Fruit fly (Drosophila melanogaster) whole organism, embryonic: ENCODE measurements around the gene Stat92E.

Source experiments
- Atf-2 ChIP-seq: fragments of 200-800 bp; sonication (Bioruptor generic); optimal IDR thresholded peaks from 2 replicates; lab custom pipeline; 2016; ENCODE audit warnings: missing biosample characterization, missing genetic modification characterization
- CG10462 ChIP-seq: fragments of 200-800 bp; sonication (Bioruptor generic); optimal IDR thresholded peaks from 2 replicates; lab custom pipeline; 2016; ENCODE audit warnings: missing biosample characterization, missing genetic modification characterization
- CG10565 ChIP-seq: fragments of 200-800 bp; sonication (Bioruptor generic); optimal IDR thresholded peaks from 3 replicates; lab custom pipeline; 2016; ENCODE audit warnings: missing biosample characterization, mild to moderate bottlenecking, missing genetic modification characterization
- CG15073 ChIP-seq: fragments of 200-800 bp; sonication (Bioruptor generic); optimal IDR thresholded peaks from 2 replicates; lab custom pipeline; 2016; ENCODE audit warnings: missing biosample characterization, missing genetic modification characterization
- CG17359 ChIP-seq: fragments of 200-800 bp; sonication (Bioruptor generic); optimal IDR thresholded peaks from 3 replicates; lab custom pipeline; 2018; ENCODE audit warnings: missing biosample characterization, mild to moderate bottlenecking, missing genetic modification characterization, moderate library complexity
- CG17802 ChIP-seq: fragments of 200-800 bp; sonication (Bioruptor generic); optimal IDR thresholded peaks from 2 replicates; lab custom pipeline; 2018; ENCODE audit warnings: missing biosample characterization, mild to moderate bottlenecking, missing genetic modification characterization, moderate library complexity
- CG18262 ChIP-seq: fragments of 200-800 bp; optimal IDR thresholded peaks from 3 replicates; lab custom pipeline; 2019; ENCODE audit warnings: missing biosample characterization, mild to moderate bottlenecking, missing genetic modification characterization, moderate library complexity
- CG1832 ChIP-seq: fragments of 200-800 bp; sonication (Bioruptor generic); optimal IDR thresholded peaks from 2 replicates; lab custom pipeline; 2017; ENCODE audit warnings: missing biosample characterization, mild to moderate bottlenecking, missing genetic modification characterization, inconsistent platforms
- CG42726 ChIP-seq: fragments of 200-800 bp; sonication (Bioruptor generic); IDR thresholded peaks from 2 replicates; pipeline ENCODE4 v1.3.6; 2022; ENCODE audit warnings: missing biosample characterization, missing genetic modification characterization; ENCODE audit not compliant: partially characterized antibody
- CG4707 ChIP-seq: fragments of 200-800 bp; sonication (Bioruptor generic); optimal IDR thresholded peaks from 2 replicates; lab custom pipeline; 2018; ENCODE audit warnings: missing biosample characterization, mild to moderate bottlenecking, missing genetic modification characterization, moderate library complexity
- CG6654 ChIP-seq: fragments of 200-800 bp; sonication (Bioruptor generic); optimal IDR thresholded peaks from 2 replicates; lab custom pipeline; 2017; ENCODE audit warnings: missing biosample characterization, mild to moderate bottlenecking, missing genetic modification characterization
- CG8089 ChIP-seq: fragments of 200-800 bp; sonication (Bioruptor generic); optimal IDR thresholded peaks from 3 replicates; lab custom pipeline; 2016; ENCODE audit warnings: missing biosample characterization, missing genetic modification characterization
- CG8290 ChIP-seq, 3 experiments: fragments of 200-800 bp; sonication (Bioruptor generic); optimal IDR thresholded peaks; 2 replicates each; lab custom pipeline; 2016 to 2019; ENCODE audit warnings: missing biosample characterization in 3 of 3, missing genetic modification characterization in 3 of 3, mild to moderate bottlenecking in 2 of 3, moderate library complexity in 1 of 3
- CG8924 ChIP-seq: fragments of 200-800 bp; optimal IDR thresholded peaks from 3 replicates; lab custom pipeline; 2019; ENCODE audit warnings: missing biosample characterization, mild to moderate bottlenecking, missing genetic modification characterization, moderate library complexity
- CG9437 ChIP-seq: fragments of 200-800 bp; sonication (Bioruptor generic); optimal IDR thresholded peaks from 2 replicates; lab custom pipeline; 2018; ENCODE audit warnings: missing biosample characterization, mild to moderate bottlenecking, missing genetic modification characterization
- Camta ChIP-seq: fragments of 200-800 bp; sonication (Bioruptor generic); optimal IDR thresholded peaks from 2 replicates; lab custom pipeline; 2016; ENCODE audit warnings: missing biosample characterization, missing genetic modification characterization
- Dek ChIP-seq: fragments of 200-800 bp; sonication (Bioruptor generic); optimal IDR thresholded peaks from 3 replicates; lab custom pipeline; 2019; ENCODE audit warnings: missing biosample characterization, mild to moderate bottlenecking, missing genetic modification characterization, moderate library complexity
- Dip3 ChIP-seq: fragments of 200-800 bp; sonication (Bioruptor generic); optimal IDR thresholded peaks from 3 replicates; lab custom pipeline; 2016; ENCODE audit warnings: missing biosample characterization, missing genetic modification characterization
- Drgx ChIP-seq: fragments of 200-800 bp; sonication (Bioruptor generic); IDR thresholded peaks from 2 replicates; pipeline ENCODE4 v1.3.6; 2022; ENCODE audit warnings: missing biosample characterization, missing genetic modification characterization
- Fer2 ChIP-seq: fragments of 200-800 bp; sonication (Bioruptor generic); optimal IDR thresholded peaks from 2 replicates; lab custom pipeline; 2018; ENCODE audit warnings: missing biosample characterization, mild to moderate bottlenecking, missing genetic modification characterization, moderate library complexity
- Gsc ChIP-seq: fragments of 200-800 bp; sonication (Bioruptor generic); IDR thresholded peaks from 2 replicates; pipeline ENCODE4 v1.3.6; 2022; ENCODE audit warnings: missing biosample characterization, missing genetic modification characterization
- HHEX ChIP-seq: fragments of 200-800 bp; sonication (Bioruptor generic); optimal IDR thresholded peaks from 3 replicates; lab custom pipeline; 2017; ENCODE audit warnings: missing biosample characterization, mild to moderate bottlenecking, missing genetic modification characterization, missing genetic modification reagents
- Hmr ChIP-seq: fragments of 200-800 bp; sonication (Bioruptor generic); optimal IDR thresholded peaks from 3 replicates; lab custom pipeline; 2017; ENCODE audit warnings: mild to moderate bottlenecking, missing biosample characterization, missing genetic modification reagents, missing genetic modification characterization
- Mad ChIP-seq: fragments of 200-800 bp; sonication (Bioruptor generic); optimal IDR thresholded peaks from 2 replicates; lab custom pipeline; 2016; ENCODE audit warnings: missing biosample characterization, missing genetic modification characterization
- Mrtf ChIP-seq: fragments of 200-800 bp; sonication (Bioruptor generic); IDR thresholded peaks from 3 replicates; pipeline ENCODE4 v1.3.6; 2022; ENCODE audit warnings: missing biosample characterization, missing genetic modification characterization
- NC2β ChIP-seq: fragments of 200-800 bp; sonication (Bioruptor generic); optimal IDR thresholded peaks from 2 replicates; lab custom pipeline; 2016; ENCODE audit warnings: missing biosample characterization, missing genetic modification characterization
- Neu2 ChIP-seq: fragments of 200-800 bp; sonication (Bioruptor generic); optimal IDR thresholded peaks from 3 replicates; lab custom pipeline; 2016; ENCODE audit warnings: missing biosample characterization, missing genetic modification characterization, borderline replicate concordance
- Opbp ChIP-seq: fragments of 200-800 bp; sonication (Bioruptor generic); IDR thresholded peaks from 3 replicates; pipeline ENCODE4 v1.3.6; 2022; ENCODE audit warnings: missing biosample characterization, missing genetic modification characterization; ENCODE audit not compliant: partially characterized antibody
- Pdp1 ChIP-seq, 2 experiments: fragments of 200-800 bp; sonication (Bioruptor generic); optimal IDR thresholded peaks; 3 replicates each; lab custom pipeline; 2016; ENCODE audit warnings: missing biosample characterization in 2 of 2, missing genetic modification characterization in 2 of 2, mild to moderate bottlenecking in 1 of 2, moderate library complexity in 1 of 2
- al ChIP-seq: fragments of 200-800 bp; sonication (Bioruptor generic); IDR thresholded peaks from 2 replicates; pipeline ENCODE4 v1.3.6; 2022; ENCODE audit warnings: missing biosample characterization, missing genetic modification characterization
- bbx ChIP-seq: fragments of 200-800 bp; sonication (Bioruptor generic); IDR thresholded peaks from 2 replicates; pipeline ENCODE4 v1.3.6; 2022; ENCODE audit warnings: missing biosample characterization, missing genetic modification characterization; ENCODE audit not compliant: partially characterized antibody
- caup ChIP-seq: fragments of 200-800 bp; sonication (Bioruptor generic); optimal IDR thresholded peaks from 3 replicates; lab custom pipeline; 2017; ENCODE audit warnings: missing biosample characterization, mild to moderate bottlenecking, missing genetic modification characterization, moderate library complexity; ENCODE audit not compliant: severe bottlenecking
- da ChIP-seq: fragments of 200-800 bp; sonication (Bioruptor generic); optimal IDR thresholded peaks from 2 replicates; lab custom pipeline; 2016; ENCODE audit warnings: missing biosample characterization, missing genetic modification characterization
- dpn ChIP-seq, 2 experiments: fragments of 200-800 bp; sonication (Bioruptor generic); optimal IDR thresholded peaks; 3 replicates each; lab custom pipeline; 2016; ENCODE audit warnings: missing biosample characterization in 2 of 2, missing genetic modification characterization in 2 of 2
- esg ChIP-seq: fragments of 200-800 bp; sonication (Bioruptor generic); conservative IDR thresholded peaks from 2 replicates; pipeline ENCODE4 v1.3.6; 2022; ENCODE audit warnings: missing biosample characterization, missing genetic modification characterization
- hbn ChIP-seq: fragments of 200-800 bp; sonication (Bioruptor generic); IDR thresholded peaks from 2 replicates; pipeline ENCODE4 v1.3.6; 2022; ENCODE audit warnings: missing biosample characterization, missing genetic modification characterization; ENCODE audit not compliant: partially characterized antibody
- kah ChIP-seq: fragments of 200-800 bp; sonication (Bioruptor generic); optimal IDR thresholded peaks from 2 replicates; lab custom pipeline; 2018; ENCODE audit warnings: missing biosample characterization, mild to moderate bottlenecking, missing genetic modification characterization
- mirr ChIP-seq: fragments of 200-800 bp; sonication (Bioruptor generic); optimal IDR thresholded peaks from 3 replicates; lab custom pipeline; 2018; ENCODE audit warnings: missing biosample characterization, mild to moderate bottlenecking, missing genetic modification characterization
- mld ChIP-seq: fragments of 200-800 bp; sonication (Bioruptor generic); IDR thresholded peaks from 3 replicates; pipeline ENCODE4 v1.3.6; 2022; ENCODE audit warnings: missing biosample characterization, missing genetic modification characterization; ENCODE audit not compliant: partially characterized antibody
- odd ChIP-seq: fragments of 200-800 bp; sonication (Bioruptor generic); optimal IDR thresholded peaks from 2 replicates; lab custom pipeline; 2017; ENCODE audit warnings: missing biosample characterization, mild to moderate bottlenecking, missing genetic modification characterization
- pan ChIP-seq, 4 experiments: fragments of >200 bp in 3 of 4; fragments of 200-800 bp in 1 of 4; sonication (Bioruptor generic) in 1 of 4; optimal IDR thresholded peaks in 3 of 4; IDR thresholded peaks in 1 of 4; 2 replicates each; pipeline versions ENCODE4 v1.3.6 to Lab custom; 2017 to 2022; ENCODE audit warnings: missing biosample characterization in 2 of 4, missing genetic modification characterization in 2 of 4, mixed read lengths in 1 of 4
- pita ChIP-seq: fragments of 200-800 bp; sonication (Bioruptor generic); optimal IDR thresholded peaks from 2 replicates; lab custom pipeline; 2017; ENCODE audit warnings: missing biosample characterization, mild to moderate bottlenecking, missing genetic modification characterization
- ro ChIP-seq: fragments of 200-800 bp; sonication (Bioruptor generic); IDR thresholded peaks from 2 replicates; pipeline ENCODE4 v1.3.6; 2022; ENCODE audit warnings: missing biosample characterization, missing genetic modification characterization
- seq ChIP-seq: fragments of 200-800 bp; sonication (Bioruptor generic); IDR thresholded peaks from 2 replicates; pipeline ENCODE4 v1.3.6; 2022; ENCODE audit warnings: missing biosample characterization, missing genetic modification characterization
- sna ChIP-seq: fragments of 200-800 bp; sonication (Bioruptor generic); IDR thresholded peaks from 2 replicates; pipeline ENCODE4 v1.3.6; 2022; ENCODE audit warnings: missing biosample characterization, missing genetic modification characterization; ENCODE audit not compliant: partially characterized antibody
- stwl ChIP-seq: fragments of 200-800 bp; sonication (Bioruptor generic); optimal IDR thresholded peaks from 3 replicates; lab custom pipeline; 2018; ENCODE audit warnings: missing biosample characterization, mild to moderate bottlenecking, missing genetic modification characterization, moderate library complexity
- yki ChIP-seq: fragments of >200 bp; optimal IDR thresholded peaks from 3 replicates; lab custom pipeline; 2018

The Stat92E gene

DNA sequence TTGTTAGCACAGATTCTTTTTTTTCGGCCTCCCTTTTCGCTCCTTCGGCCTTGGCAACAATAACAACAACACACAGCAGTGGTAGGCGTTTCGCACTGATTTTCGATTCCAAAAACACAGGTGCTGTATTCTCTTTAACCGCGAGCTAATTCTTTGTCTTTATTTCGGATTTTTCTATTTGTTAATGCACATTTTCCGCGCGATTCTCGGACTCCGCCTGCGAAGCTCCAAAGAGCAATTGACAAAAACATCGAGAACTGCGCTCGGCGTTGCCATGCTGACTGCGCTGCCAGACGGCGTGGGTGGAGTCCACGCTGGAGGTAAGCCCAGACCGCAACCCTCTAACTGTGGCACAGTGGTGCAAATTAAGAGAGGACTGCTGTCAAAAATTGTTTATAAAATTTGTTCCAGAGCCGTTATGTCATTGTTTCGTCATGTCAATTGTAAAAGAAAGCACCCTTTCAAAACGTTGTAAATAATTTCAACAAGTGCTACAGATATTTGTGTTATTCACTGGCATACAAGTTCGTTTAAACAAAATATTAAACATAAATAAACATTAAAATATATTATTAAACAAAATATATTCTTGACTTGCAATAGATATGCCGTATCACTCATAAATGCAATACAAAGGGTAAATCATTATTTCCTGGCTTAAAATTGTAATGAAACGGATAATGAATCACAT lies 5.4 kb upstream of the Stat92E start, which contains the start of the genes DPCoAC and CG5180:
TSS of gene DPCoAC (minus strand) at position 253 of the 691 bp plus-strand sequence.
TSS of gene CG5180 (plus strand) at position 516 of the 691 bp plus-strand sequence.
- TF ChIP-seq mirr (GFP tag; lab: Kevin White, UChicago) (peak; percentile 50), NC2β (GFP tag; lab: Kevin White, UChicago) (peak; percentile 30), bbx (peak; percentile 76), Mrtf (GFP tag; lab: Robert Waterston, UW) (peak; percentile 71; the same call in 2 of the 3 replicates), CG42726 (peak; percentile 56; the same call in 1 of the 2 replicates), yki (lab: Kevin White, UChicago) (no peak), kah (GFP tag; lab: Kevin White, UChicago) (no peak), HHEX (GFP tag; lab: Kevin White, UChicago) (peak; percentile 51), CG4707 (GFP tag; lab: Kevin White, UChicago) (peak; percentile 60), Atf-2 (peak; percentile 39), CG10565 (GFP tag; lab: Kevin White, UChicago) (no peak), CG8089 (peak; percentile 17), CG18262 (tag; lab: Kevin White, UChicago) (peak; percentile 59), pan (optimal IDR thresholded peaks at IDR 0.05; lab: Kevin White, UChicago) (no peak), pan (GFP tag; optimal IDR thresholded peaks at IDR 0.05 in 1 of 2, IDR thresholded peaks at IDR 0.05 in 1 of 2) (peak in 1 of 2 experiments; percentile 76), Dek (tag; lab: Kevin White, UChicago) (peak; percentile 61), dpn (GFP tag; optimal IDR thresholded peaks at IDR 0.05; lab: Kevin White, UChicago) (peak; percentile 68 to 73), stwl (tag; lab: Kevin White, UChicago) (peak; percentile 47), CG17802 (peak; percentile 5), hbn (GFP tag; lab: Robert Waterston, UW) (peak; percentile 49), CG15073 (GFP tag; lab: Kevin White, UChicago) (peak; percentile 7), CG6654 (no peak), Drgx (peak; percentile 44), Mad (peak; percentile 60), da (no peak), Neu2 (GFP tag; lab: Kevin White, UChicago) (no peak), Camta (GFP tag; lab: Kevin White, UChicago) (peak; percentile 45), CG10462 (GFP tag; lab: Kevin White, UChicago) (no peak), CG17359 (tag; lab: Kevin White, UChicago) (peak; percentile 56), Opbp (GFP tag; lab: Robert Waterston, UW) (peak; percentile 82), sna (no peak), esg (GFP tag; lab: Robert Waterston, UW) (peak; percentile 71), Gsc (GFP tag; lab: Robert Waterston, UW) (no peak), CG1832 (no peak), pita (GFP tag; lab: Kevin White, UChicago) (peak; percentile 90), CG8924 (tag; lab: Kevin White, UChicago) (peak; percentile 59), CG9437 (GFP tag; lab: Kevin White, UChicago) (peak; percentile 59), ro (GFP tag; lab: Robert Waterston, UW) (peak; percentile 43), Fer2 (tag; lab: Kevin White, UChicago) (no peak), CG8290 (GFP tag; optimal IDR thresholded peaks at IDR 0.05; lab: Kevin White, UChicago) (peak; percentile 54), CG8290 (tag; optimal IDR thresholded peaks at IDR 0.05; lab: Kevin White, UChicago) (peak in 1 of 2 experiments; percentile 95), caup (peak; percentile 66), al (peak; percentile 65), odd (GFP tag; lab: Kevin White, UChicago) (peak; percentile 32), Pdp1 (GFP tag; optimal IDR thresholded peaks at IDR 0.05; lab: Kevin White, UChicago) (peak; percentile 58 to 59), Dip3 (GFP tag; lab: Kevin White, UChicago) (peak; percentile 75), mld (GFP tag; lab: Robert Waterston, UW) (no peak), seq (GFP tag; lab: Robert Waterston, UW) (peak; percentile 40; the same call in 1 of the 2 replicates), Hmr (GFP tag; lab: Kevin White, UChicago) (peak; percentile 69)
